Fruit fly (Drosophila melanogaster) whole organism, prepupa: Measurements from ENCODE around the gene CG5815.

ENCODE experiments used
- Blimp-1 ChIP-seq: fragments of 200-800 bp; sonication (Bioruptor generic); optimal IDR thresholded peaks from 3 replicates; lab custom pipeline; 2017; ENCODE audit warnings: missing biosample characterization, missing genetic modification characterization, mild to moderate bottlenecking, moderate library complexity, missing genetic modification reagents
- CG10631 ChIP-seq: fragments of 200-800 bp; sonication (Bioruptor generic); optimal IDR thresholded peaks from 2 replicates; lab custom pipeline; 2016; ENCODE audit warnings: missing biosample characterization, missing genetic modification characterization
- CG11902 ChIP-seq: fragments of 200-800 bp; sonication (Bioruptor generic); optimal IDR thresholded peaks from 3 replicates; lab custom pipeline; 2016; ENCODE audit warnings: missing biosample characterization, missing genetic modification characterization
- CG1621 ChIP-seq: fragments of 200-800 bp; sonication (Bioruptor generic); optimal IDR thresholded peaks from 3 replicates; lab custom pipeline; 2018; ENCODE audit warnings: missing biosample characterization, mild to moderate bottlenecking, missing genetic modification characterization
- CG3032 ChIP-seq: fragments of 200-800 bp; optimal IDR thresholded peaks from 2 replicates; lab custom pipeline; 2019; ENCODE audit warnings: missing biosample characterization, mild to moderate bottlenecking, missing genetic modification characterization, moderate library complexity
- CG31627 ChIP-seq: fragments of 200-800 bp; sonication (Bioruptor generic); optimal IDR thresholded peaks from 3 replicates; lab custom pipeline; 2016; ENCODE audit warnings: missing biosample characterization, missing genetic modification characterization
- CG34406 ChIP-seq: fragments of 200-800 bp; sonication (Bioruptor generic); optimal IDR thresholded peaks from 3 replicates; lab custom pipeline; 2016; ENCODE audit warnings: missing biosample characterization, missing genetic modification characterization
- CG3919 ChIP-seq: fragments of 200-800 bp; sonication (Bioruptor generic); optimal IDR thresholded peaks from 3 replicates; lab custom pipeline; 2016; ENCODE audit warnings: missing biosample characterization, missing genetic modification characterization
- CG6163 ChIP-seq: fragments of 200-800 bp; sonication (Bioruptor generic); IDR thresholded peaks from 3 replicates; pipeline ENCODE4 v1.3.6; 2022; ENCODE audit warnings: missing biosample characterization, missing genetic modification characterization
- CG6792 ChIP-seq: fragments of 200-800 bp; sonication (Bioruptor generic); optimal IDR thresholded peaks from 3 replicates; lab custom pipeline; 2016; ENCODE audit warnings: missing biosample characterization, missing genetic modification characterization
- CG6808 ChIP-seq: fragments of 200-800 bp; sonication (Bioruptor generic); optimal IDR thresholded peaks from 3 replicates; lab custom pipeline; 2017; ENCODE audit warnings: missing biosample characterization, missing genetic modification characterization, mild to moderate bottlenecking, moderate library complexity, missing genetic modification reagents
- CG7368 ChIP-seq: fragments of 200-800 bp; sonication (Bioruptor generic); optimal IDR thresholded peaks from 3 replicates; lab custom pipeline; 2016; ENCODE audit warnings: missing biosample characterization, missing genetic modification characterization
- CG8119 ChIP-seq: fragments of 200-800 bp; sonication (Bioruptor generic); IDR thresholded peaks from 3 replicates; pipeline ENCODE4 v1.3.6; 2022; ENCODE audit warnings: missing biosample characterization, missing genetic modification characterization
- CG8319 ChIP-seq: fragments of 200-800 bp; sonication (Bioruptor generic); optimal IDR thresholded peaks from 3 replicates; lab custom pipeline; 2016; ENCODE audit warnings: missing biosample characterization, missing genetic modification characterization
- CG8632 ChIP-seq: fragments of 200-800 bp; sonication (Bioruptor generic); optimal IDR thresholded peaks from 3 replicates; lab custom pipeline; 2016; ENCODE audit warnings: missing biosample characterization, missing genetic modification characterization
- Eip75B ChIP-seq: fragments of 200-800 bp; sonication (Bioruptor generic); optimal IDR thresholded peaks from 3 replicates; lab custom pipeline; 2016; ENCODE audit warnings: missing biosample characterization, missing genetic modification characterization
- Eip78C ChIP-seq: fragments of 200-800 bp; sonication (Bioruptor generic); peaks from one replicate; lab custom pipeline; 2016; ENCODE audit warnings: missing biosample characterization, missing genetic modification characterization
- Eip93F ChIP-seq: fragments of 200-800 bp; sonication (Bioruptor generic); optimal IDR thresholded peaks from 2 replicates; lab custom pipeline; 2016; ENCODE audit warnings: missing biosample characterization, mild to moderate bottlenecking, missing genetic modification characterization
- Gug ChIP-seq: fragments of 200-800 bp; sonication (Bioruptor generic); IDR thresholded peaks from 2 replicates; pipeline ENCODE4 v1.3.6; 2022; ENCODE audit warnings: missing biosample characterization, missing genetic modification characterization
- Hr38 ChIP-seq: sonication (Bioruptor generic); optimal IDR thresholded peaks from 2 replicates; lab custom pipeline; 2016; ENCODE audit warnings: missing biosample characterization, missing genetic modification characterization
- Hr4 ChIP-seq: fragments of 200-800 bp; sonication (Bioruptor generic); optimal IDR thresholded peaks from 3 replicates; lab custom pipeline; 2016; ENCODE audit warnings: missing biosample characterization, missing genetic modification characterization
- Sox15 ChIP-seq: fragments of 200-800 bp; sonication (Bioruptor generic); optimal IDR thresholded peaks from 3 replicates; lab custom pipeline; 2016; ENCODE audit warnings: missing biosample characterization, missing genetic modification characterization
- achi ChIP-seq: fragments of 200-800 bp; sonication (Bioruptor generic); optimal IDR thresholded peaks from 3 replicates; lab custom pipeline; 2016; ENCODE audit warnings: missing biosample characterization, missing genetic modification characterization
- acj6 ChIP-seq: fragments of 200-800 bp; sonication (Bioruptor generic); optimal IDR thresholded peaks from 3 replicates; lab custom pipeline; 2016; ENCODE audit warnings: missing biosample characterization, missing genetic modification characterization
- dac ChIP-seq: fragments of 200-800 bp; sonication (Bioruptor generic); optimal IDR thresholded peaks from 2 replicates; lab custom pipeline; 2017; ENCODE audit warnings: missing biosample characterization, mild to moderate bottlenecking, missing genetic modification characterization
- eg ChIP-seq: fragments of 200-800 bp; sonication (Bioruptor generic); IDR thresholded peaks from 3 replicates; pipeline ENCODE4 v1.3.6; 2022; ENCODE audit warnings: missing biosample characterization, missing genetic modification characterization
- fd59A ChIP-seq: fragments of 200-800 bp; sonication (Bioruptor generic); optimal IDR thresholded peaks from 2 replicates; lab custom pipeline; 2017; ENCODE audit warnings: missing biosample characterization, mild to moderate bottlenecking, missing genetic modification characterization, missing genetic modification reagents
- fd85E ChIP-seq: fragments of 200-800 bp; sonication (Bioruptor generic); optimal IDR thresholded peaks from 3 replicates; lab custom pipeline; 2016; ENCODE audit warnings: missing biosample characterization, missing genetic modification characterization
- pdm3 ChIP-seq: fragments of 200-800 bp; sonication (Bioruptor generic); optimal IDR thresholded peaks from 3 replicates; lab custom pipeline; 2016; ENCODE audit warnings: missing biosample characterization, missing genetic modification characterization
- salr ChIP-seq, 2 experiments: fragments of 200-800 bp; sonication (Bioruptor generic); optimal IDR thresholded peaks; 3 replicates each; lab custom pipeline; 2016 to 2018; ENCODE audit warnings: missing biosample characterization in 2 of 2, missing genetic modification characterization in 2 of 2, mild to moderate bottlenecking in 1 of 2
- svp ChIP-seq: fragments of 200-800 bp; sonication (Bioruptor generic); peaks from one replicate; lab custom pipeline; 2016; ENCODE audit warnings: missing biosample characterization, missing genetic modification characterization
- vri ChIP-seq: fragments of 200-800 bp; sonication (Bioruptor generic); optimal IDR thresholded peaks from 3 replicates; lab custom pipeline; 2016; ENCODE audit warnings: missing biosample characterization, mild to moderate bottlenecking, missing genetic modification characterization

CG5815 gene

DNA sequence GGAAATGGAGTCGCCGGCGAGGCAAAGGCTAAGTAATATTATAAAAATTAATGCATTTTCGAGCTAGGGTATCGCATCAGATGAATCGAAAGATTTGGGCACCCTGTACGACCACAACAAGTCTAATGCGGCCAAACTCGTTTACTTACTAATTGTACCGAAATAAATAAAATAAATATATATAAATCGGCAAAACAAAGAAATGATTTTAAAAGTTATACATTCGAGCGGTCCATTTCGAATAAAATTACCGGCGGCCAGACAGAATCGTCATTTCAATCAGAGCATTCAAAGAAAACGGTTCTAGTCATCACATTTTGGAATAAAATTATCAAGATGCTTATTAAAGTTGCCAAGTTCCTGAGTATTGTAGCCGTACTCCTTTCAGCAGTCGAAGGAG lies 19.5 kb upstream of the CG5815 start, which contains the start of gene CG14258:
Gene CG14258 (plus strand): TSS at position 301 of the 400 bp plus-strand sequence.
- TF ChIP-seq dac, result no peak
- no peak for TF ChIP-seq Hr4 (GFP tag; lab: Kevin White, UChicago)
- no peak for TF ChIP-seq Eip93F (GFP tag; lab: Kevin White, UChicago)
- TF ChIP-seq Gug (GFP tag; lab: Robert Waterston, UW), result no peak

DNA sequence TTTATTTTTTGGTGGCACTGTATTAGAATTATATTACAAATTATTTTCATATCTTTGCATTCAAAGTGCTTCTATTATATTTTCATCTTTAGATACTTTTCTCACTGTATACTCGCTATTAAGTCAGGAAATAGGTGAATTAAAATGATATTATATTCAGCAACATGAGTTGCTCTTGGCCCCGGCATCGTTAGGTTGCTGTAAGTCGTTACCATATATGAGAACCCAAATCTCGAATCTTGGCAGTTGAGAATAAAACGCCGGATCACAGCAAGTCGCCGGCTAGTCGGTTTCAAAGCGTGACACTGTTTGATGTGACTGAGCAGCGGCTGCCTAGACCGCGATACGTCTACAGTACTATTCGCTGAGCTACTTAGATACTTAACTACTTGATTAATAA lies 18.1 kb upstream of the CG5815 start, which contains the start of gene CG14259:
Gene CG14259 (plus strand): TSS at position 301 of the 400 bp plus-strand sequence.
- TF ChIP-seq pdm3 (GFP tag; lab: Kevin White, UChicago), result no peak
- no peak for TF ChIP-seq CG6808
- no peak for TF ChIP-seq dac

DNA sequence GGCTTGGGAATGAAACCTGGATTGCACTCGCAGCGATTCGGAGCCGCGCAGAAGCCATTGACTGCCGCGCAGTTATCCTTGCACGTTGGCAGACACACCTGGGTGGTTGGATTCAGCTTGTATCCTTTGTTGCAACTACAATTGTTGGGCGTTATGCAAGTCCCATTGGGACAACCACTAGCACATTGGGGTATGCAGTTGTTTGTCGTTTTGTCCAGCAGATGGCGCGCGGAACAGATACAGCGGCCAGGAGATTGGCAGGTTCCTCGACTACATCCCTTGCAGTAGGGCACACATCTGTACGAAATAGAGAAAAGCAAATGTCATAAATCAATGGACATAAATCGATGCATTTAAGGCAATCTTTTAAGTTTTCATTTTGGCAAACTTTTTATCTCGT lies 13.7 kb upstream of the CG5815 start:
- TF ChIP-seq CG6808, result no peak
- no peak for TF ChIP-seq eg (GFP tag; lab: Robert Waterston, UW)
- no peak for TF ChIP-seq CG8319 (GFP tag; lab: Kevin White, UChicago)
- TF ChIP-seq Hr38 (GFP tag; lab: Kevin White, UChicago), result no peak

DNA sequence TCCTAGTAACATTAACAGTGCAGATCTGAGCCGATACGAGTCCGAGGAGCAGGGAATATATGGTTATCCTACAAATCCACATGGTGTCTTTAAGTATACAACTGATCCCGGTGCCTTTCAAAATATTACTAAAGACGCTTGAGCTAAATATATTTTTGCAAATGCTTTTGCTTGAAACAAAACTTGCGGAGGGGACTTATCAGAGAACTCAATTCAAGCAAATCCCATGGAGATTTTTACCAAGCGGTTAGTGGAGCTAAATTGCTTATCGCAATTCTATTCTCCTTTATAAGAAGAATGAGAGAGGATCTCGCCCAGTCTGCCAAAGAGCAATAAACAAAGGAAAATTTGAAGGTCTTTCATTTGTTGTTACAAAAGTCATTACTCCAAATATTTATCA lies 12.8 kb upstream of the CG5815 start, which contains the start of gene eater:
Gene eater (minus strand): TSS at position 101 of the 400 bp plus-strand sequence.
- TF ChIP-seq Eip93F (GFP tag; lab: Kevin White, UChicago) (no peak), CG31627 (GFP tag; lab: Kevin White, UChicago) (no peak), CG34406 (GFP tag; lab: Kevin White, UChicago) (no peak), CG6163 (no peak), CG3919 (no peak), achi (no peak), Blimp-1 (GFP tag; lab: Kevin White, UChicago) (no peak), CG1621 (tag; lab: Kevin White, UChicago) (no peak), fd59A (GFP tag; lab: Kevin White, UChicago) (no peak), acj6 (no peak), CG3032 (tag; lab: Kevin White, UChicago) (no peak), CG6808 (no peak), svp (no peak), Gug (GFP tag; lab: Robert Waterston, UW) (no peak), CG11902 (GFP tag; lab: Kevin White, UChicago) (no peak), vri (GFP tag; lab: Kevin White, UChicago) (no peak)

DNA sequence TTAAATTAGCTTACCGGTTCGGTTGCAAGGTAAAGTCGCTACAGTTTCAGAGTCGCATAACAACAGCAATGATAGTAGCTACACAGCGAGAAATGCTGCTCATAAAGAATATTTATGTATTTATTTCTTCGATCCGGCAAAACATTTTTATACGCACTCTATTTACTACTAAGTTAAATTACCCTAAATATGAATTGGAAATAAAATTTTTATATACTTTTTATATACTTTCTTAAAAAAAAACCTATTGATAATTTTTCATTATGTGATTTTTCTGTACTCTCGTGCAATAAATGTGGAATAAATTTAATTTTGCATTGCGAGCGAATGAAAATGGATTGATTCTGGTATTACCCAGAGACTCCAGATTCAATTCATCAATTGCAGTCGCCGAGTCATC lies 11.4 kb upstream of the CG5815 start, which contains the start of gene Jhbp11:
Gene Jhbp11 (plus strand): TSS at position 301 of the 400 bp plus-strand sequence.
- TF ChIP-seq Hr4 (GFP tag; lab: Kevin White, UChicago) (no peak), eg (GFP tag; lab: Robert Waterston, UW) (0 out of 3 replicates have a peak, but pooled peaks have one; percentile 15), Eip78C (GFP tag; lab: Kevin White, UChicago) (peak; percentile 49)

DNA sequence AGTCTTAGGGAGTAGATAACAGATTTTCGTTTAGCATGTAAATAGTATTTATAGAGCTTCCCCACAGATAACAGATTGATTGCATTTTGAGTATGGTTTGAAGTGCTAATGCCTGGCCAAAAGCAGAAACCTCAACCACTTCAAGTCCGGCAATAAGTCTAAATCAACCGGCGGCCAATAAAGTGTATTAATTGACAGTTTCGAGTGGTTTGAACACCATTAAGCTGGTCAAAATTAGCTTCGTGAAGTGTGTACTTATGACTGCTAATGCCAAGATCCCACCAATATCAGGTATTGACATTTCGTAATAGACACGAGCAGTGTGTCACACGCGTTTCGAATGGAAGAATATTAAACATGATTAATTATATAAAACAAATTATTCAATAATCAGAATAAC lies 6.9 kb upstream of the CG5815 start:
- TF ChIP-seq CG1621 (tag; lab: Kevin White, UChicago) (no peak), CG8119 (GFP tag; lab: Robert Waterston, UW) (no peak), salr (GFP tag; optimal IDR thresholded peaks at IDR 0.05; lab: Kevin White, UChicago) (no peak), fd85E (no peak), CG10631 (GFP tag; lab: Kevin White, UChicago) (no peak), Eip75B (no peak), Sox15 (GFP tag; lab: Kevin White, UChicago) (no peak), CG8632 (GFP tag; lab: Kevin White, UChicago) (no peak), CG7368 (GFP tag; lab: Kevin White, UChicago) (no peak), Hr4 (GFP tag; lab: Kevin White, UChicago) (no peak), CG6792 (GFP tag; lab: Kevin White, UChicago) (no peak), CG8319 (GFP tag; lab: Kevin White, UChicago) (no peak)
